Fruit fly (Drosophila melanogaster) whole organism, embryonic: Measurements from ENCODE around the gene CG43750.
A peak's percentile ranks its signal among the peaks of the same experiment; 100 is the strongest.

ENCODE experiments used
- ATbp ChIP-seq: fragments of 200-800 bp; sonication (Bioruptor generic); optimal IDR thresholded peaks from 2 replicates; lab custom pipeline; 2017; ENCODE audit warnings: missing biosample characterization, mild to moderate bottlenecking, missing genetic modification characterization, missing genetic modification reagents
- Adf1 ChIP-seq: fragments of 200-800 bp; sonication (Bioruptor generic); IDR thresholded peaks from 2 replicates; pipeline ENCODE4 v1.3.6; 2022; ENCODE audit warnings: missing biosample characterization, missing genetic modification characterization
- BtbVII ChIP-seq: fragments of 200-800 bp; sonication (Bioruptor generic); optimal IDR thresholded peaks from 3 replicates; lab custom pipeline; 2017; ENCODE audit warnings: missing biosample characterization, mild to moderate bottlenecking, missing genetic modification characterization
- CG1024 ChIP-seq: fragments of 200-800 bp; sonication (Bioruptor generic); IDR thresholded peaks from 2 replicates; pipeline ENCODE4 v1.3.6; 2022; ENCODE audit warnings: missing biosample characterization, missing genetic modification characterization
- CG10274 ChIP-seq: fragments of 200-800 bp; sonication (Bioruptor generic); optimal IDR thresholded peaks from 3 replicates; lab custom pipeline; 2017; ENCODE audit warnings: missing biosample characterization, mild to moderate bottlenecking, missing genetic modification characterization
- CG10321 ChIP-seq: fragments of 200-800 bp; sonication (Bioruptor generic); IDR thresholded peaks from 2 replicates; pipeline ENCODE4 v1.3.6; 2022; ENCODE audit warnings: missing biosample characterization, missing genetic modification characterization
- CG11085 ChIP-seq: fragments of 200-800 bp; sonication (Bioruptor generic); IDR thresholded peaks from 2 replicates; pipeline ENCODE4 v1.3.6; 2022; ENCODE audit warnings: missing biosample characterization, missing genetic modification characterization
- CG11723 ChIP-seq: fragments of 200-800 bp; sonication (Bioruptor generic); optimal IDR thresholded peaks from 2 replicates; lab custom pipeline; 2017; ENCODE audit warnings: missing biosample characterization, mild to moderate bottlenecking, missing genetic modification characterization
- CG12071 ChIP-seq: fragments of 200-800 bp; sonication (Bioruptor generic); optimal IDR thresholded peaks from 3 replicates; lab custom pipeline; 2018; ENCODE audit warnings: missing biosample characterization, mild to moderate bottlenecking, missing genetic modification characterization
- CG12219 ChIP-seq: fragments of 200-800 bp; sonication (Bioruptor generic); optimal IDR thresholded peaks from 3 replicates; lab custom pipeline; 2018; ENCODE audit warnings: missing biosample characterization, mild to moderate bottlenecking, missing genetic modification characterization
- CG12659 ChIP-seq: fragments of 200-800 bp; sonication (Bioruptor generic); optimal IDR thresholded peaks from 3 replicates; lab custom pipeline; 2017; ENCODE audit warnings: mild to moderate bottlenecking, missing biosample characterization, missing genetic modification reagents, missing genetic modification characterization
- CG14050 ChIP-seq: fragments of 200-800 bp; sonication (Bioruptor generic); IDR thresholded peaks from 3 replicates; pipeline ENCODE4 v1.3.6; 2022; ENCODE audit warnings: missing biosample characterization, missing genetic modification characterization
- CG15011 ChIP-seq: fragments of 200-800 bp; sonication (Bioruptor generic); optimal IDR thresholded peaks from 3 replicates; lab custom pipeline; 2018; ENCODE audit warnings: missing biosample characterization, mild to moderate bottlenecking, missing genetic modification characterization
- CG15073 ChIP-seq: fragments of 200-800 bp; sonication (Bioruptor generic); optimal IDR thresholded peaks from 2 replicates; lab custom pipeline; 2016; ENCODE audit warnings: missing biosample characterization, missing genetic modification characterization
- CG15696 ChIP-seq: fragments of 200-800 bp; sonication (Bioruptor generic); optimal IDR thresholded peaks from 2 replicates; lab custom pipeline; 2019; ENCODE audit warnings: missing biosample characterization, mild to moderate bottlenecking, missing genetic modification characterization, moderate library complexity
- CG17829 ChIP-seq: fragments of 200-800 bp; optimal IDR thresholded peaks from 2 replicates; lab custom pipeline; 2019; ENCODE audit warnings: missing biosample characterization, mild to moderate bottlenecking, missing genetic modification characterization, moderate library complexity
- CG18011 ChIP-seq: fragments of 200-800 bp; sonication (Bioruptor generic); optimal IDR thresholded peaks from 2 replicates; lab custom pipeline; 2017; ENCODE audit warnings: missing biosample characterization, missing genetic modification characterization, mild to moderate bottlenecking, moderate library complexity, missing genotype
- CG18262 ChIP-seq: fragments of 200-800 bp; optimal IDR thresholded peaks from 3 replicates; lab custom pipeline; 2019; ENCODE audit warnings: missing biosample characterization, mild to moderate bottlenecking, missing genetic modification characterization, moderate library complexity
- CG18764 ChIP-seq: fragments of 200-800 bp; sonication (Bioruptor generic); optimal IDR thresholded peaks from 3 replicates; lab custom pipeline; 2016; ENCODE audit warnings: missing biosample characterization, missing genetic modification characterization
- CG2120 ChIP-seq: fragments of 200-800 bp; sonication (Bioruptor generic); optimal IDR thresholded peaks from 3 replicates; lab custom pipeline; 2016; ENCODE audit warnings: missing biosample characterization, missing genetic modification characterization
- CG2875 ChIP-seq: fragments of 200-800 bp; sonication (Bioruptor generic); optimal IDR thresholded peaks from 2 replicates; lab custom pipeline; 2017; ENCODE audit warnings: missing biosample characterization, mild to moderate bottlenecking, missing genetic modification characterization, missing genetic modification reagents
- CG31441 ChIP-seq: fragments of 200-800 bp; sonication (Bioruptor generic); IDR thresholded peaks from 2 replicates; pipeline ENCODE4 v1.3.6; 2022; ENCODE audit warnings: missing biosample characterization, missing genetic modification characterization
- CG33213 ChIP-seq: fragments of 200-800 bp; sonication (Bioruptor generic); optimal IDR thresholded peaks from 3 replicates; lab custom pipeline; 2016; ENCODE audit warnings: missing biosample characterization, missing genetic modification characterization
- CG4404 ChIP-seq: fragments of 200-800 bp; sonication (Bioruptor generic); IDR thresholded peaks from 2 replicates; pipeline ENCODE4 v1.3.6; 2022; ENCODE audit warnings: missing biosample characterization, missing genetic modification characterization
- H15 ChIP-seq: fragments of 200-800 bp; sonication (Bioruptor generic); IDR thresholded peaks from 3 replicates; pipeline ENCODE4 v1.3.6; 2022; ENCODE audit warnings: missing biosample characterization, missing genetic modification characterization
- H2.0 ChIP-seq: fragments of 200-800 bp; sonication (Bioruptor generic); IDR thresholded peaks from 2 replicates; pipeline ENCODE4 v1.3.6; 2022; ENCODE audit warnings: missing biosample characterization, missing genetic modification characterization
- HLH3B ChIP-seq: fragments of 200-800 bp; sonication (Bioruptor generic); IDR thresholded peaks from 2 replicates; pipeline ENCODE4 v1.3.6; 2022; ENCODE audit warnings: missing biosample characterization, missing genetic modification characterization
- HLH54F ChIP-seq: fragments of 200-800 bp; sonication (Bioruptor generic); optimal IDR thresholded peaks from 3 replicates; lab custom pipeline; 2016; ENCODE audit warnings: missing biosample characterization, missing genetic modification characterization
- HLHmδ ChIP-seq: fragments of 200-800 bp; sonication (Bioruptor generic); optimal IDR thresholded peaks from 2 replicates; lab custom pipeline; 2018; ENCODE audit warnings: missing biosample characterization, mild to moderate bottlenecking, missing genetic modification characterization, moderate library complexity
- Hmx ChIP-seq: fragments of 200-800 bp; sonication (Bioruptor generic); optimal IDR thresholded peaks from 2 replicates; lab custom pipeline; 2016; ENCODE audit warnings: missing biosample characterization, missing genetic modification characterization
- Jarid2 ChIP-seq: fragments of 200-800 bp; sonication (Bioruptor generic); optimal IDR thresholded peaks from 3 replicates; lab custom pipeline; 2017; ENCODE audit warnings: mild to moderate bottlenecking, missing biosample characterization, missing genetic modification reagents, missing genetic modification characterization
- Max ChIP-seq: fragments of 200-800 bp; sonication (Bioruptor generic); optimal IDR thresholded peaks from 2 replicates; lab custom pipeline; 2016; ENCODE audit warnings: missing biosample characterization, mild to moderate bottlenecking, missing genetic modification characterization
- Meics ChIP-seq: fragments of 200-800 bp; sonication (Bioruptor generic); optimal IDR thresholded peaks from 2 replicates; lab custom pipeline; 2017; ENCODE audit warnings: missing biosample characterization, mild to moderate bottlenecking, missing genetic modification characterization
- Opbp ChIP-seq: fragments of 200-800 bp; sonication (Bioruptor generic); IDR thresholded peaks from 3 replicates; pipeline ENCODE4 v1.3.6; 2022; ENCODE audit warnings: missing biosample characterization, missing genetic modification characterization; ENCODE audit not compliant: partially characterized antibody
- Xbp1 ChIP-seq: fragments of 200-800 bp; sonication (Bioruptor generic); optimal IDR thresholded peaks from 3 replicates; lab custom pipeline; 2016; ENCODE audit warnings: missing biosample characterization, mild to moderate bottlenecking, missing genetic modification characterization
- cato ChIP-seq: fragments of 200-800 bp; sonication (Bioruptor generic); optimal IDR thresholded peaks from 2 replicates; lab custom pipeline; 2016; ENCODE audit warnings: missing biosample characterization, missing genetic modification characterization, borderline replicate concordance
- dati ChIP-seq: fragments of 200-800 bp; sonication (Bioruptor generic); IDR thresholded peaks from 2 replicates; pipeline ENCODE4 v1.3.6; 2022; ENCODE audit warnings: missing biosample characterization, missing genetic modification characterization
- jigr1 ChIP-seq: fragments of 200-800 bp; sonication (Bioruptor generic); IDR thresholded peaks from 3 replicates; pipeline ENCODE4 v1.3.6; 2022; ENCODE audit warnings: missing biosample characterization, missing genetic modification characterization
- knrl ChIP-seq: fragments of 200-800 bp; sonication (Bioruptor generic); IDR thresholded peaks from 3 replicates; pipeline ENCODE4 v1.3.6; 2022; ENCODE audit warnings: missing biosample characterization, missing genetic modification characterization; ENCODE audit not compliant: partially characterized antibody
- luna ChIP-seq: fragments of 200-800 bp; sonication (Bioruptor generic); optimal IDR thresholded peaks from 2 replicates; lab custom pipeline; 2016; ENCODE audit warnings: missing biosample characterization, missing genetic modification characterization
- pb ChIP-seq: fragments of 200-800 bp; sonication (Bioruptor generic); optimal IDR thresholded peaks from 3 replicates; lab custom pipeline; 2016; ENCODE audit warnings: missing biosample characterization, missing genetic modification characterization
- pros ChIP-seq: fragments of 200-800 bp; sonication (Bioruptor generic); optimal IDR thresholded peaks from 3 replicates; lab custom pipeline; 2019; ENCODE audit warnings: missing biosample characterization, mild to moderate bottlenecking, missing genetic modification characterization, moderate library complexity
- rib ChIP-seq: fragments of 200-800 bp; sonication (Bioruptor generic); IDR thresholded peaks from 2 replicates; pipeline ENCODE4 v1.3.6; 2022; ENCODE audit warnings: missing biosample characterization, missing genetic modification characterization
- sc ChIP-seq, 3 experiments: fragments of >200 bp in 2 of 3; fragments of 200-800 bp in 1 of 3; sonication (Bioruptor generic) in 1 of 3; optimal IDR thresholded peaks; 2 replicates in 2 of 3; 3 replicates in 1 of 3; lab custom pipeline; 2017; ENCODE audit warnings: mild to moderate bottlenecking in 1 of 3, missing biosample characterization in 1 of 3, missing genetic modification characterization in 1 of 3, missing genetic modification reagents in 1 of 3
- slou ChIP-seq: fragments of 200-800 bp; sonication (Bioruptor generic); optimal IDR thresholded peaks from 3 replicates; lab custom pipeline; 2016; ENCODE audit warnings: missing biosample characterization, missing genetic modification characterization
- sr ChIP-seq: fragments of 200-800 bp; sonication (Bioruptor generic); IDR thresholded peaks from 3 replicates; pipeline ENCODE4 v1.3.6; 2022; ENCODE audit warnings: missing biosample characterization, missing genetic modification characterization
- tin ChIP-seq: fragments of 200-800 bp; sonication (Bioruptor generic); optimal IDR thresholded peaks from 3 replicates; lab custom pipeline; 2016; ENCODE audit warnings: missing biosample characterization, missing genetic modification characterization
- unc-4 ChIP-seq: fragments of 200-800 bp; sonication (Bioruptor generic); IDR thresholded peaks from 2 replicates; pipeline ENCODE4 v1.3.6; 2022; ENCODE audit warnings: missing biosample characterization, missing genetic modification characterization; ENCODE audit not compliant: partially characterized antibody
- zfh2 ChIP-seq: fragments of 200-800 bp; sonication (Bioruptor generic); optimal IDR thresholded peaks from 2 replicates; lab custom pipeline; 2016; ENCODE audit warnings: missing biosample characterization, missing genetic modification characterization

The CG43750 gene

DNA sequence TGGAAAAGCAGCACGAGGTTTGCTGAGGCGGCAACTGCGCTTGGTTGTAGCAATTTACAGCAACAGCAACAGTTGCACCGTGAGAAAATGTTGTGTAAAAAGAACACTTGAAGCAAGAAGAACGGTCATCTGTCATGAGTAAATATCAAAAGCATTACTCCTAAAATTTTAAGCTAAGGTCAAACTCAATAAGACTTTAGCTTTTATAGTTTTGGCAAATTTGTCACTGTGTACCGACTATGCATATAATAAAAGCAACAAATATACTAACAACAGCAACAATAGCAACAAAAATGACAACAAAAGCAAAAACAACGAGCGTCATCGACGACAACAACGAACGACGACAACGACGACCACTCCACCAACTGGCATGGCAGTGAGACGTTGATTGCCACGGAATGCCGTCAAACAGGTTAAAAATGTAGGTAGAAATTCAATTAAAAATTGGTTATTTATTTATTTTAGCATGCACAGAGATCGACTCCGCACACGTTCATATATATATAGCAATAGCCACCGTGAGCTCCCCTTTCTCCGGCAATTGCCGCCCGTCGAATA, 43.1 kb upstream of the CG43750 start (continued):
- TF ChIP-seq dati (GFP tag; lab: Robert Waterston, UW) (peak; percentile 75), CG17829 (peak; percentile 75), CG11085 (GFP tag; lab: Robert Waterston, UW) (peak; percentile 40; the same call in 1 of the 2 replicates), Adf1 (GFP tag; lab: Robert Waterston, UW) (no peak), CG12071 (GFP tag; lab: Kevin White, UChicago) (peak; percentile 69), cato (GFP tag; lab: Kevin White, UChicago) (peak; percentile 59), sc (optimal IDR thresholded peaks at IDR 0.05; lab: Kevin White, UChicago) (no peak), sc (GFP tag; optimal IDR thresholded peaks at IDR 0.05; lab: Kevin White, UChicago) (peak; percentile 72), CG10321 (GFP tag; lab: Robert Waterston, UW) (peak; percentile 53; the same call in 1 of the 2 replicates), CG18262 (tag; lab: Kevin White, UChicago) (peak; percentile 79), CG18011 (GFP tag; lab: Kevin White, UChicago) (peak; percentile 26), H2.0 (peak; percentile 87), CG4404 (peak; percentile 12; the same call in 1 of the 2 replicates), sr (GFP tag; lab: Robert Waterston, UW) (peak; percentile 22; the same call in 1 of the 3 replicates), CG11723 (GFP tag; lab: Kevin White, UChicago) (peak; percentile 72), CG31441 (GFP tag; lab: Robert Waterston, UW) (peak; percentile 74), Max (GFP tag; lab: Kevin White, UChicago) (peak; percentile 61), HLHmδ (GFP tag; lab: Kevin White, UChicago) (no peak), CG15011 (GFP tag; lab: Kevin White, UChicago) (peak; percentile 46), luna (GFP tag; lab: Kevin White, UChicago) (no peak), CG33213 (GFP tag; lab: Kevin White, UChicago) (peak; percentile 79), knrl (GFP tag; lab: Robert Waterston, UW) (no peak), BtbVII (no peak), CG1024 (peak; percentile 76), zfh2 (GFP tag; lab: Kevin White, UChicago) (peak; percentile 15), CG18764 (GFP tag; lab: Kevin White, UChicago) (peak; percentile 58), Xbp1 (GFP tag; lab: Kevin White, UChicago) (peak; percentile 92), CG12219 (GFP tag; lab: Kevin White, UChicago) (peak; percentile 86), CG14050 (GFP tag; lab: Robert Waterston, UW) (peak; percentile 86), tin (peak; percentile 87), HLH3B (GFP tag; lab: Robert Waterston, UW) (peak; percentile 91), Meics (GFP tag; lab: Kevin White, UChicago) (peak; percentile 44), pb (GFP tag; lab: Kevin White, UChicago) (peak; percentile 85), CG2120 (GFP tag; lab: Kevin White, UChicago) (peak; percentile 30), pros (GFP tag; lab: Kevin White, UChicago) (no peak), slou (peak; percentile 45), CG15696 (tag; lab: Kevin White, UChicago) (no peak), H15 (GFP tag; lab: Robert Waterston, UW) (peak; percentile 84), Hmx (GFP tag; lab: Kevin White, UChicago) (no peak), CG10274 (GFP tag; lab: Kevin White, UChicago) (peak; percentile 45), CG12659 (GFP tag; lab: Kevin White, UChicago) (peak; percentile 76), unc-4 (GFP tag; lab: Robert Waterston, UW) (no peak), Opbp (no peak), rib (GFP tag; lab: Robert Waterston, UW) (peak; percentile 53; the same call in 1 of the 2 replicates), Jarid2 (GFP tag; lab: Kevin White, UChicago) (peak; percentile 41), HLH54F (GFP tag; lab: Kevin White, UChicago) (peak; percentile 41), jigr1 (GFP tag; lab: Robert Waterston, UW) (peak; percentile 68; the same call in 2 of the 3 replicates), CG15073 (GFP tag; lab: Kevin White, UChicago) (no peak), ATbp (GFP tag; lab: Kevin White, UChicago) (peak; percentile 93), CG2875 (GFP tag; lab: Kevin White, UChicago) (peak; percentile 80)
